Fruit fly (Drosophila melanogaster) whole organism, embryonic: ENCODE measurements around the gene Cpr11B.

Source experiments
- Aef1 ChIP-seq: fragments of 200-800 bp; sonication (Bioruptor generic); IDR thresholded peaks from 3 replicates; pipeline ENCODE4 v1.3.6; 2022; ENCODE audit warnings: missing biosample characterization, missing genetic modification characterization
- Bdp1 ChIP-seq: fragments of 200-800 bp; sonication (Bioruptor generic); optimal IDR thresholded peaks from 3 replicates; lab custom pipeline; 2016; ENCODE audit warnings: missing biosample characterization, missing genetic modification characterization
- CG10147 ChIP-seq: fragments of 200-800 bp; sonication (Bioruptor generic); optimal IDR thresholded peaks from 2 replicates; lab custom pipeline; 2019; ENCODE audit warnings: missing biosample characterization, mild to moderate bottlenecking, missing genetic modification characterization, moderate library complexity
- CG10366 ChIP-seq: fragments of 200-800 bp; sonication (Bioruptor generic); IDR thresholded peaks from 2 replicates; pipeline ENCODE4 v1.3.6; 2022; ENCODE audit warnings: missing biosample characterization, missing genetic modification characterization
- CG10654 ChIP-seq: fragments of 200-800 bp; sonication (Bioruptor generic); optimal IDR thresholded peaks from 2 replicates; lab custom pipeline; 2016; ENCODE audit warnings: missing biosample characterization, missing genetic modification characterization
- CG11504 ChIP-seq: fragments of 200-800 bp; sonication (Bioruptor generic); optimal IDR thresholded peaks from 3 replicates; lab custom pipeline; 2019; ENCODE audit warnings: missing biosample characterization, mild to moderate bottlenecking, missing genetic modification characterization, moderate library complexity
- CG12071 ChIP-seq: fragments of 200-800 bp; sonication (Bioruptor generic); optimal IDR thresholded peaks from 3 replicates; lab custom pipeline; 2018; ENCODE audit warnings: missing biosample characterization, mild to moderate bottlenecking, missing genetic modification characterization
- CG17186 ChIP-seq: fragments of 200-800 bp; sonication (Bioruptor generic); optimal IDR thresholded peaks from 3 replicates; lab custom pipeline; 2017; ENCODE audit warnings: missing biosample characterization, missing genetic modification reagents, missing genetic modification characterization
- CG17361 ChIP-seq: fragments of 200-800 bp; sonication (Bioruptor generic); IDR thresholded peaks from 3 replicates; pipeline ENCODE4 v1.3.6; 2022; ENCODE audit warnings: missing biosample characterization, missing genetic modification characterization
- CG2116 ChIP-seq: fragments of 200-800 bp; sonication (Bioruptor generic); optimal IDR thresholded peaks from 3 replicates; lab custom pipeline; 2018; ENCODE audit warnings: missing biosample characterization, mild to moderate bottlenecking, missing genetic modification characterization
- CG32772 ChIP-seq: fragments of 200-800 bp; sonication (Bioruptor generic); IDR thresholded peaks from 2 replicates; pipeline ENCODE4 v1.3.6; 2022; ENCODE audit warnings: missing biosample characterization, missing genetic modification characterization
- CG5180 ChIP-seq: fragments of 200-800 bp; sonication (Bioruptor generic); optimal IDR thresholded peaks from 3 replicates; lab custom pipeline; 2017; ENCODE audit warnings: missing biosample characterization, missing genetic modification characterization, mild to moderate bottlenecking, moderate library complexity, missing genetic modification reagents
- CG5245 ChIP-seq: fragments of 200-800 bp; sonication (Bioruptor generic); optimal IDR thresholded peaks from 3 replicates; lab custom pipeline; 2016; ENCODE audit warnings: missing biosample characterization, missing genetic modification characterization
- CG6254 ChIP-seq: fragments of 200-800 bp; sonication (Bioruptor generic); optimal IDR thresholded peaks from 3 replicates; lab custom pipeline; 2017; ENCODE audit warnings: mild to moderate bottlenecking, missing biosample characterization, missing genetic modification reagents, missing genetic modification characterization
- CG6654 ChIP-seq: fragments of 200-800 bp; sonication (Bioruptor generic); optimal IDR thresholded peaks from 2 replicates; lab custom pipeline; 2017; ENCODE audit warnings: missing biosample characterization, mild to moderate bottlenecking, missing genetic modification characterization
- CG6689 ChIP-seq: fragments of 200-800 bp; sonication (Bioruptor generic); IDR thresholded peaks from 2 replicates; pipeline ENCODE4 v1.3.6; 2022; ENCODE audit warnings: missing biosample characterization, missing genetic modification characterization
- CG6765 ChIP-seq: fragments of 200-800 bp; sonication (Bioruptor generic); optimal IDR thresholded peaks from 3 replicates; lab custom pipeline; 2017; ENCODE audit warnings: missing biosample characterization, mild to moderate bottlenecking, missing genetic modification characterization
- CG6813 ChIP-seq: fragments of 200-800 bp; sonication (Bioruptor generic); optimal IDR thresholded peaks from 2 replicates; lab custom pipeline; 2017; ENCODE audit warnings: missing biosample characterization, missing genetic modification characterization, mild to moderate bottlenecking, moderate library complexity, missing genetic modification reagents
- CG7786 ChIP-seq: fragments of 200-800 bp; sonication (Bioruptor generic); optimal IDR thresholded peaks from 2 replicates; lab custom pipeline; 2016; ENCODE audit warnings: missing biosample characterization, missing genetic modification characterization
- CG8924 ChIP-seq: fragments of 200-800 bp; optimal IDR thresholded peaks from 3 replicates; lab custom pipeline; 2019; ENCODE audit warnings: missing biosample characterization, mild to moderate bottlenecking, missing genetic modification characterization, moderate library complexity
- CG9932 ChIP-seq: fragments of 200-800 bp; sonication (Bioruptor generic); IDR thresholded peaks from 2 replicates; pipeline ENCODE4 v1.3.6; 2022; ENCODE audit warnings: missing biosample characterization, missing genetic modification characterization
- D ChIP-seq, 2 experiments: fragments of 200-800 bp in 1 of 2; fragments of >200 bp in 1 of 2; sonication (Bioruptor generic) in 1 of 2; optimal IDR thresholded peaks; 2 replicates in 1 of 2; 3 replicates in 1 of 2; lab custom pipeline; 2017; ENCODE audit warnings: mild to moderate bottlenecking in 1 of 2, missing biosample characterization in 1 of 2, missing genetic modification characterization in 1 of 2, missing genetic modification reagents in 1 of 2
- Dip3 ChIP-seq: fragments of 200-800 bp; sonication (Bioruptor generic); optimal IDR thresholded peaks from 3 replicates; lab custom pipeline; 2016; ENCODE audit warnings: missing biosample characterization, missing genetic modification characterization
- Eip74EF ChIP-seq, 2 experiments: fragments of 200-800 bp in 1 of 2; fragments of >200 bp in 1 of 2; sonication (Bioruptor generic) in 1 of 2; optimal IDR thresholded peaks; 2 replicates each; lab custom pipeline; 2017 to 2019; ENCODE audit warnings: missing biosample characterization in 2 of 2, missing genetic modification characterization in 2 of 2, mild to moderate bottlenecking in 1 of 2, moderate library complexity in 1 of 2
- HLH4C ChIP-seq: fragments of 200-800 bp; sonication (Bioruptor generic); IDR thresholded peaks from 3 replicates; pipeline ENCODE4 v1.3.6; 2022; ENCODE audit warnings: missing biosample characterization, missing genetic modification characterization; ENCODE audit not compliant: partially characterized antibody
- HLHmδ ChIP-seq: fragments of 200-800 bp; sonication (Bioruptor generic); optimal IDR thresholded peaks from 2 replicates; lab custom pipeline; 2018; ENCODE audit warnings: missing biosample characterization, mild to moderate bottlenecking, missing genetic modification characterization, moderate library complexity
- Hmx ChIP-seq: fragments of 200-800 bp; sonication (Bioruptor generic); optimal IDR thresholded peaks from 2 replicates; lab custom pipeline; 2016; ENCODE audit warnings: missing biosample characterization, missing genetic modification characterization
- MESR4 ChIP-seq: fragments of 200-800 bp; sonication (Bioruptor generic); optimal IDR thresholded peaks from 2 replicates; lab custom pipeline; 2018; ENCODE audit warnings: missing biosample characterization, mild to moderate bottlenecking, missing genetic modification characterization, moderate library complexity
- Mad ChIP-seq: fragments of 200-800 bp; sonication (Bioruptor generic); optimal IDR thresholded peaks from 2 replicates; lab custom pipeline; 2016; ENCODE audit warnings: missing biosample characterization, missing genetic modification characterization
- Max ChIP-seq: fragments of 200-800 bp; sonication (Bioruptor generic); optimal IDR thresholded peaks from 2 replicates; lab custom pipeline; 2016; ENCODE audit warnings: missing biosample characterization, mild to moderate bottlenecking, missing genetic modification characterization
- Mes4 ChIP-seq: fragments of 200-800 bp; sonication (Bioruptor generic); optimal IDR thresholded peaks from 2 replicates; lab custom pipeline; 2016; ENCODE audit warnings: missing biosample characterization, missing genetic modification characterization
- NFAT ChIP-seq: fragments of 200-800 bp; sonication (Bioruptor generic); IDR thresholded peaks from 2 replicates; pipeline ENCODE4 v1.3.6; 2022; ENCODE audit warnings: missing biosample characterization, missing genetic modification characterization
- Nf-YA ChIP-seq: fragments of 200-800 bp; sonication (Bioruptor generic); IDR thresholded peaks from 2 replicates; pipeline ENCODE4 v1.3.6; 2022; ENCODE audit warnings: missing biosample characterization, missing genetic modification characterization
- Spps ChIP-seq: fragments of 200-800 bp; sonication (Bioruptor generic); optimal IDR thresholded peaks from 2 replicates; lab custom pipeline; 2018; ENCODE audit warnings: missing biosample characterization, mild to moderate bottlenecking, missing genetic modification characterization
- Xbp1 ChIP-seq: fragments of 200-800 bp; sonication (Bioruptor generic); optimal IDR thresholded peaks from 3 replicates; lab custom pipeline; 2016; ENCODE audit warnings: missing biosample characterization, mild to moderate bottlenecking, missing genetic modification characterization
- bab2 ChIP-seq: fragments of 200-800 bp; sonication (Bioruptor generic); optimal IDR thresholded peaks from 2 replicates; lab custom pipeline; 2016; ENCODE audit warnings: missing biosample characterization, missing genetic modification characterization
- bbx ChIP-seq: fragments of 200-800 bp; sonication (Bioruptor generic); IDR thresholded peaks from 2 replicates; pipeline ENCODE4 v1.3.6; 2022; ENCODE audit warnings: missing biosample characterization, missing genetic modification characterization; ENCODE audit not compliant: partially characterized antibody
- cg ChIP-seq: fragments of 200-800 bp; sonication (Bioruptor generic); optimal IDR thresholded peaks from 3 replicates; lab custom pipeline; 2019; ENCODE audit warnings: missing biosample characterization, mild to moderate bottlenecking, missing genetic modification characterization, moderate library complexity
- ci ChIP-seq: fragments of 200-800 bp; sonication (Bioruptor generic); IDR thresholded peaks from 3 replicates; pipeline ENCODE4 v1.3.6; 2022; ENCODE audit warnings: missing biosample characterization, missing genetic modification characterization
- croc ChIP-seq: fragments of 200-800 bp; sonication (Bioruptor generic); conservative IDR thresholded peaks from 3 replicates; pipeline ENCODE4 v1.3.6; 2022; ENCODE audit warnings: missing biosample characterization, missing genetic modification characterization
- dpn ChIP-seq, 2 experiments: fragments of 200-800 bp; sonication (Bioruptor generic); optimal IDR thresholded peaks; 3 replicates each; lab custom pipeline; 2016; ENCODE audit warnings: missing biosample characterization in 2 of 2, missing genetic modification characterization in 2 of 2
- gcm ChIP-seq: fragments of 200-800 bp; sonication (Bioruptor generic); optimal IDR thresholded peaks from 2 replicates; lab custom pipeline; 2019; ENCODE audit warnings: missing biosample characterization, mild to moderate bottlenecking, missing genetic modification characterization, moderate library complexity
- gcm2 ChIP-seq: fragments of 200-800 bp; sonication (Bioruptor generic); optimal IDR thresholded peaks from 2 replicates; lab custom pipeline; 2016; ENCODE audit warnings: missing biosample characterization, missing genetic modification characterization
- gsb ChIP-seq: fragments of 200-800 bp; sonication (Bioruptor generic); IDR thresholded peaks from 2 replicates; pipeline ENCODE4 v1.3.6; 2022; ENCODE audit warnings: missing biosample characterization, missing genetic modification characterization
- inv ChIP-seq: fragments of 200-800 bp; sonication (Bioruptor generic); IDR thresholded peaks from 2 replicates; pipeline ENCODE4 v1.3.6; 2022; ENCODE audit warnings: missing biosample characterization, missing genetic modification characterization; ENCODE audit not compliant: partially characterized antibody
- peb ChIP-seq: fragments of 200-800 bp; sonication (Bioruptor generic); IDR thresholded peaks from 2 replicates; pipeline ENCODE4 v1.3.6; 2022; ENCODE audit warnings: missing biosample characterization, missing genetic modification characterization
- slou ChIP-seq: fragments of 200-800 bp; sonication (Bioruptor generic); optimal IDR thresholded peaks from 3 replicates; lab custom pipeline; 2016; ENCODE audit warnings: missing biosample characterization, missing genetic modification characterization
- toy ChIP-seq: fragments of 200-800 bp; sonication (Bioruptor generic); IDR thresholded peaks from 2 replicates; pipeline ENCODE4 v1.3.6; 2022; ENCODE audit warnings: missing biosample characterization, missing genetic modification characterization
- usp ChIP-seq: fragments of >200 bp; optimal IDR thresholded peaks from 2 replicates; lab custom pipeline; 2017; ENCODE audit warnings: missing biosample characterization, missing genetic modification characterization
- vvl ChIP-seq: fragments of 200-800 bp; sonication (Bioruptor generic); IDR thresholded peaks from 2 replicates; pipeline ENCODE4 v1.3.6; 2022; ENCODE audit warnings: missing biosample characterization, missing genetic modification characterization

Cpr11B gene

dm6 chrX:12579506-12579999, 26.6 kb downstream of the Cpr11B start (continued):
- peak; percentile 94 for TF ChIP-seq CG6765
- peak; percentile 79 for TF ChIP-seq Spps (tag; lab: Kevin White, UChicago)
- peak; percentile 96 for TF ChIP-seq slou (GFP tag; lab: Kevin White, UChicago)
- TF ChIP-seq CG5245, result peak; percentile 81
- TF ChIP-seq CG6689 (GFP tag; lab: Robert Waterston, UW), result peak; percentile 94
- peak; percentile 88 for TF ChIP-seq CG10366
- TF ChIP-seq Max (GFP tag; lab: Kevin White, UChicago), result peak; percentile 95
- peak; percentile 92 for TF ChIP-seq Mes4
- peak; percentile 92 for TF ChIP-seq CG9932
- peak; percentile 93 for TF ChIP-seq Mad (GFP tag; lab: Kevin White, UChicago)
- TF ChIP-seq gsb (GFP tag; lab: Robert Waterston, UW), result peak; percentile 88
- peak; percentile 79 for TF ChIP-seq CG2116 (GFP tag; lab: Kevin White, UChicago)
- TF ChIP-seq CG17186 (GFP tag; lab: Kevin White, UChicago), result peak; percentile 81
- TF ChIP-seq gcm, result peak; percentile 90
- TF ChIP-seq CG17361, result peak; percentile 98
- peak; percentile 94 for TF ChIP-seq vvl (GFP tag; lab: Robert Waterston, UW)
- TF ChIP-seq NFAT (GFP tag; lab: Robert Waterston, UW), result peak; percentile 84
- peak; percentile 91 for TF ChIP-seq CG32772
- no peak for TF ChIP-seq HLH4C (GFP tag; lab: Robert Waterston, UW)
- TF ChIP-seq D (optimal IDR thresholded peaks at IDR 0.05; lab: Kevin White, UChicago), result no peak
- TF ChIP-seq D (GFP tag; optimal IDR thresholded peaks at IDR 0.05; lab: Kevin White, UChicago), result peak; percentile 89
- TF ChIP-seq CG10147, result peak; percentile 96
- peak; percentile 87 for TF ChIP-seq Bdp1
- peak; percentile 77 to 95 for TF ChIP-seq dpn (GFP tag; optimal IDR thresholded peaks at IDR 0.05; lab: Kevin White, UChicago)
- TF ChIP-seq CG6654, result peak; percentile 85
- TF ChIP-seq Dip3 (GFP tag; lab: Kevin White, UChicago), result peak; percentile 94
- peak; percentile 10 for TF ChIP-seq MESR4
- TF ChIP-seq toy (GFP tag; lab: Robert Waterston, UW), result peak; percentile 70
- TF ChIP-seq CG8924, result peak; percentile 96
- peak; percentile 86 for TF ChIP-seq CG5180 (GFP tag; lab: Kevin White, UChicago)
- peak; percentile 86 for TF ChIP-seq Nf-YA
- TF ChIP-seq bab2 (GFP tag; lab: Kevin White, UChicago), result peak; percentile 90
- TF ChIP-seq CG7786 (GFP tag; lab: Kevin White, UChicago), result peak; percentile 96
- peak; percentile 95 for TF ChIP-seq gcm2 (GFP tag; lab: Kevin White, UChicago)
- TF ChIP-seq Xbp1, result peak; percentile 94
- peak; percentile 92 for TF ChIP-seq Aef1 (GFP tag; lab: Robert Waterston, UW)
- no peak for TF ChIP-seq usp (GFP tag; lab: Kevin White, UChicago)
- peak; percentile 78 for TF ChIP-seq croc (GFP tag; lab: Robert Waterston, UW)
- TF ChIP-seq inv (GFP tag; lab: Robert Waterston, UW), result no peak
- TF ChIP-seq HLHmδ (GFP tag; lab: Kevin White, UChicago), result no peak
- TF ChIP-seq Hmx (GFP tag; lab: Kevin White, UChicago), result peak; percentile 81
- peak; percentile 97 for TF ChIP-seq CG11504
- TF ChIP-seq ci (GFP tag; lab: Robert Waterston, UW), result peak; percentile 89
- peak; percentile 91 for TF ChIP-seq CG10654 (GFP tag; lab: Kevin White, UChicago)
- TF ChIP-seq Eip74EF (GFP tag; optimal IDR thresholded peaks at IDR 0.05; lab: Kevin White, UChicago), result peak in 1 of 2 experiments; percentile 94
- no peak for TF ChIP-seq bbx (GFP tag; lab: Robert Waterston, UW)
- TF ChIP-seq CG6813 (GFP tag; lab: Kevin White, UChicago), result peak; percentile 95
- peak; percentile 92 for TF ChIP-seq CG12071
- no peak for TF ChIP-seq cg (GFP tag; lab: Kevin White, UChicago)
- TF ChIP-seq peb (GFP tag; lab: Robert Waterston, UW), result peak; percentile 76
- peak; percentile 80 for TF ChIP-seq CG6254 (GFP tag; lab: Kevin White, UChicago)
